Fruit fly (Drosophila melanogaster): ENCODE measurements around the gene PH4alphaEFB.
A peak's percentile ranks its signal among the peaks of the same experiment; 100 is the strongest.

The PH4alphaEFB gene

DNA sequence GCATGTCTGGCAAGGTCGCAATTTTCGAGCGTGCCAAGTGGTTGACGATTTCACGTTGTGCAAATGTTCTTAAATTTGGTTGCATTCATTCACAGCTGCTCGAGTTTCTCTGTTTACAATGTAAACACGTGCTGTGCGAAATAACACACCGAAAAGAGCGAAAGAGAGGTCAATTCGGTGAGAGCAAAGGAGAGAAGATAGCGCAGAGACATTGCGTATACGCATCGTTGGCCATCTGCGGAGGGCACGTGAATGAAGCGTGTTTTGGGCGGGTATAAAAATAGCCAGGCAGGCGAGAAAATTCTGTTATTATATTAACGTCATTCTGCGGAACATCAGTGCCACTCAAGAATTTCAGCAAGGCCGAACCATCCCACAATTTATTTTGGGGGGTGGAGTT lies 11.4 kb upstream of the PH4alphaEFB start (continued):
- no peak for TF ChIP-seq CG8319 (GFP tag; optimal IDR thresholded peaks at IDR 0.05)
- peak; percentile 3 for TF ChIP-seq CG6792 (GFP tag; optimal IDR thresholded peaks at IDR 0.05)
- TF ChIP-seq CG6163 (GFP tag; IDR thresholded peaks at IDR 0.05): peak; percentile 32; the same call in 1 of the 3 replicates
- TF ChIP-seq CG6808 (GFP tag; optimal IDR thresholded peaks at IDR 0.05): no peak
- TF ChIP-seq acj6 (GFP tag; optimal IDR thresholded peaks at IDR 0.05): no peak
- peak; percentile 83 for TF ChIP-seq svp (GFP tag)
- TF ChIP-seq CG8119 (GFP tag; IDR thresholded peaks at IDR 0.05): no peak
- TF ChIP-seq Eip78C (GFP tag): peak; percentile 26

DNA sequence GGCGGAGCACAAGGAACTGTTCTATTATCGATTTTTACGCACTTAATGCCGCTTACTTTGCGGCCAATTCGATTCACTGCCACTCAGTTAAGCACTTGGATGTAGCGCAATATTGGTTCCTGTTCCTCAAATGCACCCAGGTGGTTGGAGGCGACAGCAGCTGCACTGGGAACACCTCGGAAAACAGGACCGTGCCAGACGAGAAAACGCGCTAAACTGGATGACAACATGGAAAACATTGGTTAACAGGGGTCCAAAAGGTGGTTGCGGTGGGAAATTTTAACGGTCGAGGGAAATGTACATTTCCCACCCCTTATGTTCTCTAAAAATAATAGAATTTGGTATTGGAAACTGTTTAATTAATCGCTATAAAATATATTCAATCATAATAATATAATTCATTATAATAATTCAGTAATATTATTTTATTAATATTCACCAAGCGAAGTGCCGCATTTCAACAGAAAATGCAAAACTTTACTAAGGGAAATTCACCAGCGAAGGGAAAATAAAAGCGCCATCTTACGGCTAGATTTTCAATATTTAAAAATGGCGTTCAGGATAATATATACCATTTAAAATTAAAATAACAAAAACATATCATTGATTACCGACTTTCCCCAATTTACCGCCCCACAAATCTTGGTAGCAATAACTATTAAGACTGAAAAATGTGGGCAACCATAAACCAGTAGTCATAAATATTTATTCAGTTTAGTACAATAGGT lies 9.9 kb upstream of the PH4alphaEFB start, which contains the start of gene aralar1:
aralar1 (minus strand) TSS at position 51 of the 728 bp plus-strand sequence.
- no peak for TF ChIP-seq Hr4 (GFP tag; optimal IDR thresholded peaks at IDR 0.05)
- no peak for TF ChIP-seq CG7368 (GFP tag; optimal IDR thresholded peaks at IDR 0.05)
- TF ChIP-seq spab (GFP tag; optimal IDR thresholded peaks at IDR 0.05): no peak
- TF ChIP-seq CG1621 (tag; optimal IDR thresholded peaks at IDR 0.05): no peak
- TF ChIP-seq CG6163 (GFP tag; IDR thresholded peaks at IDR 0.05): no peak

DNA sequence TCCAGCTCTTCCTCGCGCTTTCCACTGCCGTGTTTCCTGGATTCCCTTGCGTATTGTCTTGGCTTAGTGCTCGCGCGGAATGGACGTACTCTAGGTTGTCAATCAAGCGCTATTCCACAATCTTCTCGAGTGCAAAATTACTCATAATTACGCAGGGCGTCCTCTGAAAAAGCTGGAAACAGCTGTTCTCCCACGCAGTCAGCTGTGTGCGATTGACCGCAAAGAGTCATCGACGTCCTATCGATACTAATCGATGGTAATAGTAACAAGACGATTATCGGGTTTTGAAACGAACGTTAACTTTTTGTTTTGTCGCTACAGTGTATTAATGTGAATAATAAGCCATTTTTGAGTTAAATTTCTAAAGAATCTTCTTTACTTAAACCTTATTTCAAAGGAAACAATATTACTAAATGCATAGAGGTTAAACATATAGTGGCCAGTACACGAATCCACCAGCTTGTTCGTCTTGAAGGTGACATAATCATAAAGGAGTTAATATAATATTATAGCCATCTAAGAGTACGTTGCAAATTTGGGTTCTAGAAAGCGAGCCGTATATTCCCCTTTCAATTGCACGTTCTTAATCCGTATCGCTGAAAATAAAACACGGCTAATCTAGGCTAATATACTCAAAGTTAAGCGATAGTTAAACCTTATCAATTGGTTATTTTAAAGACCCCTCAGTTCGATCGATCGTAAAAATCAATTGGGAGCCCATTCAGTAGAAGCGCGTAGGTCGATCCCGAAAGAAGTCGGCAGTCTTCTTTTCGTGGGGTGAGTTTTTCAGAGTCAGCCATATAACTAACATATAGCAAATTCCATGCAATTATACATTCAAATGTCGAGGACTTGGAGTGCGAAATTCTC lies 6.5 kb upstream of the PH4alphaEFB start, which contains the start of the genes CG2224 and CDase:
CG2224 (minus strand) TSS at position 235 of the 870 bp plus-strand sequence.
CDase (plus strand) TSS at position 456 of the 870 bp plus-strand sequence.
- TF ChIP-seq CG32006 (GFP tag; optimal IDR thresholded peaks at IDR 0.05) (no peak), Eip78C (GFP tag) (peak; percentile 8)

DNA sequence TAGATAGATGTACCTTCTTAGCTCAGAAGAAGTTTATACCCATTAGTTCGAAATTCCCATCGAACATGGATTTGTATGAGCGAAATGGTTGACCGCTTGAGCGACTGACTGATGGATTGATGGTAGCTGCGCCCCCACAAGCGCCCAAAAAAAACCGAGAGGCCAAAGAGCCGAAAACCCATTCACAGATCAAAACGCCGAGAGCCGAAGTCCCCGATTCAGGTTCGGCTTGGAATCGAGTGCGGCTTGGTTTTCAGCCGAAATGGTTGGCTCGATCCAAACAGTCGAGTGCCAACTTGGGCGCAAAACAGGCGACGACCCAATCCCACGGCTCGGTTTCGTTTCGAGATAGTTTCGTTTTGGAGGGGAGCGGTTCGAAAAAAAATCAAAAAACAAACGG lies 5.7 kb upstream of the PH4alphaEFB start:
- TF ChIP-seq Lpt (GFP tag; optimal IDR thresholded peaks at IDR 0.05) (no peak), CG1621 (tag; optimal IDR thresholded peaks at IDR 0.05) (no peak), Smox (GFP tag; optimal IDR thresholded peaks at IDR 0.05) (no peak), esn (GFP tag; optimal IDR thresholded peaks at IDR 0.05) (no peak), lz (GFP tag; optimal IDR thresholded peaks at IDR 0.05) (no peak), CG15336 (GFP tag; IDR thresholded peaks at IDR 0.05) (peak; percentile 18; the same call in 1 of the 2 replicates), Eip78C (GFP tag) (peak; percentile 26), CG8119 (GFP tag; IDR thresholded peaks at IDR 0.05) (no peak), svp (GFP tag) (peak; percentile 50), Eip75B (GFP tag; optimal IDR thresholded peaks at IDR 0.05) (no peak), eg (GFP tag; IDR thresholded peaks at IDR 0.05) (peak; percentile 10; the same call in 1 of the 3 replicates), CG6808 (GFP tag; optimal IDR thresholded peaks at IDR 0.05) (no peak), OdsH (GFP tag; optimal IDR thresholded peaks at IDR 0.05) (no peak), ss (GFP tag; optimal IDR thresholded peaks at IDR 0.05) (no peak), vri (GFP tag; optimal IDR thresholded peaks at IDR 0.05) (no peak), CG8319 (GFP tag; optimal IDR thresholded peaks at IDR 0.05) (no peak), CG6163 (GFP tag; IDR thresholded peaks at IDR 0.05) (peak; percentile 41; the same call in 1 of the 3 replicates), CG6854 (GFP tag; optimal IDR thresholded peaks at IDR 0.05) (peak; percentile 21), fd85E (GFP tag; optimal IDR thresholded peaks at IDR 0.05) (no peak)

DNA sequence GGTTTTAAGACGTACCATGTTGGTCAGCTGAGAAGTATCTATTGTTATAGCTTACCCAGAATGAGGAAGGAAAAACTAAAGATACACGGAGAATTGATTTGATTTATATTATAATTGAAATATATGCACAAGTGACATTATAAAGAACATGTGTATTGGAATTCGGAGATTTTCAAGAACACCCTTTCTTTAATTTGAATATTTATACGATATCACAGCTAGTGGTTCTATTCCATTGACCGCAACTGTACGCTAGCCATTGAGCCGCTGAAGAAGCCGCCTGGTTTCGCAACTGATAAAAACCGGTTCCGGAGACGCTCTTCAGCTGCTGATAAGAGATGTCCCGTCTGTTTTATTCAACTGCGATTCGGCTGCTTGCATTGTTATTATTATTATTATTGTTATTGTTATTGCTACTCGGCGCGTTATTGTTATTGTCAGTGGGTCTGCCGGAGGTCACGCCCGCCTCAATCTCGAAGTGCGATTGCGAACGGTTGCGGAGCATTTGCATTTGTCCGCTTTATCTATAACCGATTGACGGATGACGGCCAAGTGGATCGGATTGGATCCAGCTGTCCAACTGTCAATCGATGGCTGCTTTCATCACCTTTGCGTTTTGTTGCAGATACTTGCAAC lies 4.1 kb upstream of the PH4alphaEFB start:
- peak; percentile 22 for TF ChIP-seq Sox15 (GFP tag; optimal IDR thresholded peaks at IDR 0.05)
- peak; percentile 62 for TF ChIP-seq CG10631 (GFP tag; optimal IDR thresholded peaks at IDR 0.05)
- TF ChIP-seq CG7368 (GFP tag; optimal IDR thresholded peaks at IDR 0.05): peak; percentile 24
- no peak for TF ChIP-seq Smox (GFP tag; optimal IDR thresholded peaks at IDR 0.05)
- peak; percentile 27 for TF ChIP-seq Hr39 (GFP tag; optimal IDR thresholded peaks at IDR 0.05)
- TF ChIP-seq salr (GFP tag; optimal IDR thresholded peaks at IDR 0.05): peak in 1 of 2 experiments; percentile 29
- peak; percentile 65 for TF ChIP-seq CG6808 (GFP tag; optimal IDR thresholded peaks at IDR 0.05)
- no peak for TF ChIP-seq CG4318 (GFP tag; optimal IDR thresholded peaks at IDR 0.05)
- peak; percentile 16 for TF ChIP-seq fd59A (GFP tag; optimal IDR thresholded peaks at IDR 0.05)
- TF ChIP-seq CG6163 (GFP tag; IDR thresholded peaks at IDR 0.05): peak; percentile 71
- peak; percentile 61 for TF ChIP-seq OdsH (GFP tag; optimal IDR thresholded peaks at IDR 0.05)
- TF ChIP-seq Blimp-1 (GFP tag; optimal IDR thresholded peaks at IDR 0.05): no peak
- TF ChIP-seq achi (GFP tag; optimal IDR thresholded peaks at IDR 0.05): peak; percentile 62
- peak; percentile 24 for TF ChIP-seq lz (GFP tag; optimal IDR thresholded peaks at IDR 0.05)
- TF ChIP-seq CG11762 (GFP tag; optimal IDR thresholded peaks at IDR 0.05; ENCODE audit: insufficient read depth): peak; percentile 43
- peak; percentile 71 for TF ChIP-seq eg (GFP tag; IDR thresholded peaks at IDR 0.05)
- TF ChIP-seq CG34406 (GFP tag; optimal IDR thresholded peaks at IDR 0.05): peak; percentile 57
- peak; percentile 43 for TF ChIP-seq spab (GFP tag; optimal IDR thresholded peaks at IDR 0.05)
- peak; percentile 71 for TF ChIP-seq CG32006 (GFP tag; optimal IDR thresholded peaks at IDR 0.05)
- TF ChIP-seq Hr38 (GFP tag; optimal IDR thresholded peaks at IDR 0.05): no peak
- TF ChIP-seq CG3919 (GFP tag; optimal IDR thresholded peaks at IDR 0.05): peak; percentile 49

All from whole organism, prepupa.